Worm (Caenorhabditis elegans) whole organism, late embryonic: Measurements from ENCODE around the gene nstp-3.

Experiments
- C38D4.7 ChIP-seq: fragments of 200-800 bp; sonication (Bioruptor generic); optimal IDR thresholded peaks from 2 replicates; lab custom pipeline; 2018; ENCODE audit warnings: mild to moderate bottlenecking, missing genetic modification characterization, moderate library complexity, missing compliant biosample characterization
- F13H6.1 ChIP-seq: sonication (generic microtip); optimal IDR thresholded peaks from 2 replicates; lab custom pipeline; 2016; ENCODE audit warnings: missing genetic modification characterization, missing compliant biosample characterization
- K02D7.2 ChIP-seq: sonication (generic microtip); optimal IDR thresholded peaks from 2 replicates; lab custom pipeline; 2017; ENCODE audit warnings: mild to moderate bottlenecking, missing genetic modification characterization, missing compliant biosample characterization
- ahr-1 ChIP-seq: sonication (generic microtip); optimal IDR thresholded peaks from 2 replicates; lab custom pipeline; 2016; ENCODE audit warnings: missing genetic modification characterization, missing compliant biosample characterization
- ama-1 ChIP-seq: fragments of 150-350 bp; optimal IDR thresholded peaks from 2 replicates; lab custom pipeline; 2014
- ceh-18 ChIP-seq: sonication (generic microtip); optimal IDR thresholded peaks from 2 replicates; lab custom pipeline; 2016; ENCODE audit warnings: missing genetic modification characterization, missing compliant biosample characterization
- ceh-19 ChIP-seq: fragments of 200-800 bp; sonication (Bioruptor generic); optimal IDR thresholded peaks from 2 replicates; lab custom pipeline; 2018; ENCODE audit warnings: mild to moderate bottlenecking, missing genetic modification characterization, missing compliant biosample characterization
- ceh-2 ChIP-seq: sonication (generic microtip); optimal IDR thresholded peaks from 2 replicates; lab custom pipeline; 2016; ENCODE audit warnings: missing genotype, missing genetic modification characterization, missing compliant biosample characterization
- ceh-48 ChIP-seq: sonication (generic microtip); optimal IDR thresholded peaks from 2 replicates; lab custom pipeline; 2016; ENCODE audit warnings: missing genetic modification characterization, inconsistent platforms, missing compliant biosample characterization
- ceh-6 ChIP-seq: fragments of 200-800 bp; sonication (Bioruptor generic); optimal IDR thresholded peaks from 2 replicates; lab custom pipeline; 2018; ENCODE audit warnings: mild to moderate bottlenecking, missing genetic modification characterization, missing compliant biosample characterization
- ceh-9 ChIP-seq: sonication (generic microtip); optimal IDR thresholded peaks from 2 replicates; lab custom pipeline; 2016; ENCODE audit warnings: mild to moderate bottlenecking, missing genetic modification characterization, inconsistent platforms, missing compliant biosample characterization
- dmd-4 ChIP-seq: sonication (generic microtip); optimal IDR thresholded peaks from 2 replicates; lab custom pipeline; 2016; ENCODE audit warnings: borderline replicate concordance, missing genetic modification characterization, missing compliant biosample characterization
- dve-1 ChIP-seq: sonication (generic microtip); optimal IDR thresholded peaks from 2 replicates; lab custom pipeline; 2017; ENCODE audit warnings: antibody characterized with exemption, mild to moderate bottlenecking, missing genetic modification characterization, missing compliant biosample characterization
- ets-4 ChIP-seq: sonication (generic microtip); optimal IDR thresholded peaks from 2 replicates; lab custom pipeline; 2016; ENCODE audit warnings: missing genetic modification characterization, missing compliant biosample characterization
- fkh-10 ChIP-seq: fragments of 150-350 bp; optimal IDR thresholded peaks from 2 replicates; lab custom pipeline; 2014; ENCODE audit warnings: missing biosample characterization, missing genetic modification reagents, missing genetic modification characterization
- fkh-6 ChIP-seq: sonication (generic microtip); optimal IDR thresholded peaks from 2 replicates; lab custom pipeline; 2016; ENCODE audit warnings: missing genetic modification characterization, missing compliant biosample characterization
- gmeb-2 ChIP-seq: sonication (generic microtip); optimal IDR thresholded peaks from 2 replicates; lab custom pipeline; 2016; ENCODE audit warnings: missing genetic modification characterization, inconsistent platforms, missing compliant biosample characterization
- hlh-13 ChIP-seq: fragments of 200-800 bp; sonication (Bioruptor generic); optimal IDR thresholded peaks from 2 replicates; lab custom pipeline; 2018; ENCODE audit warnings: mild to moderate bottlenecking, missing genetic modification characterization, missing compliant biosample characterization
- hlh-15 ChIP-seq: sonication (generic microtip); optimal IDR thresholded peaks from 2 replicates; lab custom pipeline; 2016; ENCODE audit warnings: missing genetic modification characterization, missing compliant biosample characterization
- hlh-30 ChIP-seq: sonication (generic microtip); optimal IDR thresholded peaks from 2 replicates; lab custom pipeline; 2017; ENCODE audit warnings: antibody characterized with exemption, missing genetic modification characterization, missing compliant biosample characterization; ENCODE audit not compliant: insufficient read depth
- hlh-6 ChIP-seq: sonication (generic microtip); optimal IDR thresholded peaks from 2 replicates; lab custom pipeline; 2016; ENCODE audit warnings: missing genotype, missing genetic modification characterization, missing compliant biosample characterization
- lim-6 ChIP-seq: sonication (generic microtip); optimal IDR thresholded peaks from 2 replicates; lab custom pipeline; 2016; ENCODE audit warnings: missing genetic modification characterization, missing compliant biosample characterization
- lin-11 ChIP-seq: fragments of 200-800 bp; sonication (Bioruptor generic); optimal IDR thresholded peaks from 2 replicates; lab custom pipeline; 2018; ENCODE audit warnings: mild to moderate bottlenecking, missing genetic modification characterization, missing compliant biosample characterization
- mec-3 ChIP-seq: sonication (generic microtip); optimal IDR thresholded peaks from 2 replicates; lab custom pipeline; 2016; ENCODE audit warnings: borderline replicate concordance, missing genetic modification characterization, missing compliant biosample characterization
- nhr-11 ChIP-seq: fragments of 150-350 bp; optimal IDR thresholded peaks from 2 replicates; lab custom pipeline; 2014; ENCODE audit warnings: missing biosample characterization, missing genetic modification characterization
- odd-2 ChIP-seq: sonication (generic microtip); optimal IDR thresholded peaks from 2 replicates; lab custom pipeline; 2017; ENCODE audit warnings: antibody characterized with exemption, mild to moderate bottlenecking, missing genetic modification characterization, missing compliant biosample characterization
- pat-9 ChIP-seq: fragments of 200-800 bp; sonication (Bioruptor generic); optimal IDR thresholded peaks from 2 replicates; lab custom pipeline; 2018; ENCODE audit warnings: mild to moderate bottlenecking, missing genetic modification characterization, moderate library complexity, missing compliant biosample characterization
- pqm-1 ChIP-seq: sonication (generic microtip); optimal IDR thresholded peaks from 2 replicates; lab custom pipeline; 2016; ENCODE audit warnings: missing genetic modification characterization, missing compliant biosample characterization
- ref-2 ChIP-seq: sonication (generic microtip); optimal IDR thresholded peaks from 2 replicates; lab custom pipeline; 2016; ENCODE audit warnings: missing genetic modification characterization, missing compliant biosample characterization
- sdc-2 ChIP-seq: sonication (generic microtip); optimal IDR thresholded peaks from 2 replicates; lab custom pipeline; 2016; ENCODE audit warnings: missing genotype, missing genetic modification characterization, missing compliant biosample characterization
- tbx-2 ChIP-seq: sonication (generic microtip); optimal IDR thresholded peaks from 2 replicates; lab custom pipeline; 2016; ENCODE audit warnings: missing genetic modification characterization, missing compliant biosample characterization
- tbx-7 ChIP-seq: sonication (generic microtip); optimal IDR thresholded peaks from 2 replicates; lab custom pipeline; 2016; ENCODE audit warnings: missing genotype, missing genetic modification characterization, missing compliant biosample characterization
- ttx-3 ChIP-seq: sonication (generic microtip); optimal IDR thresholded peaks from 2 replicates; lab custom pipeline; 2016; ENCODE audit warnings: missing genetic modification reagents, missing genetic modification characterization, missing compliant biosample characterization
- unc-3 ChIP-seq, 2 experiments: fragments of 200-800 bp in 1 of 2; sonication (Bioruptor generic) in 1 of 2; sonication (generic microtip) in 1 of 2; conservative IDR thresholded peaks in 1 of 2; optimal IDR thresholded peaks in 1 of 2; 2 replicates each; pipeline versions ENCODE4 v1.3.6 to Lab custom; 2016 to 2022; ENCODE audit warnings: missing compliant biosample characterization in 2 of 2, missing genetic modification characterization in 2 of 2, missing genetic modification reagents in 1 of 2
- unc-42 ChIP-seq: sonication (generic microtip); optimal IDR thresholded peaks from 2 replicates; lab custom pipeline; 2016; ENCODE audit warnings: missing genotype, missing genetic modification characterization, missing compliant biosample characterization
- unc-55 ChIP-seq: sonication (generic microtip); optimal IDR thresholded peaks from 2 replicates; lab custom pipeline; 2017; ENCODE audit warnings: missing biosample characterization, missing genetic modification reagents, missing genetic modification characterization

nstp-3 gene

DNA sequence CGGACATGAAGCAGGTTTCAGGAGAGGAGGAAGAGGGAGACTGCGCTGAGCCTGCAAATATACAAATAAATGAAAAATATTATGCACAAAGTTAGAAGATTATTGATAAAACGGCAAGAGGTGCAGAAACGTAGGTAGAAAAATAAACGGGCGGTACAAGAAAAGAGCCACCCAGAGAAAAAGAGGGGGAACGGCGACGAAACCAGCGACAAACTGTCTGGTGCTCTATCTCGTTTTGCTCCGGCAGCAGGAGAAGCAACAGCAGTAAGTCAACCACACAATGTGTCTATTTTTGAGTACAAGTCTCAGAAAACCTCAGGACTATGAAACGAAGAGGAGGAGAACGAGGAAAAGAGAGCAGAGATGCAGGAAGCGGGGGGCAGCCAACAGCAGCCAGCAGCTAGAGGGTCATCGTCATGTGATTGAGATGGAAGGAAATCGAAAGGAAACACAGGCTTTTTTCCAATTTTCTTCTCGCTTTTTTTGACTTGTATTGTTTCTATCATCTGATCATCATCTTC is 47.7 kb upstream of the nstp-3 start, which contains the start of gene F26F12.3 (continued):
- TF ChIP-seq ceh-6 (GFP tag; lab: Kevin White, UChicago) (no peak), hlh-13 (GFP tag; lab: Kevin White, UChicago) (no peak), gmeb-2 (no peak), ref-2 (tag; lab: Kevin White, UChicago) (peak; percentile 5), hlh-30 (tag; lab: Kevin White, UChicago) (peak; percentile 86), ama-1 (lab: Kevin White, UChicago) (no peak), ceh-18 (tag; lab: Kevin White, UChicago) (peak; percentile 27), unc-55 (GFP tag; lab: Kevin White, UChicago) (no peak), ceh-9 (tag; lab: Kevin White, UChicago) (no peak), fkh-10 (GFP tag; lab: Kevin White, UChicago) (no peak), ceh-2 (tag; lab: Kevin White, UChicago) (no peak), dve-1 (no peak), unc-3 (GFP tag; conservative IDR thresholded peaks at IDR 0.05; lab: Robert Waterston, UW) (0 out of 2 replicates have a peak, but pooled peaks have one; percentile 43), unc-3 (tag; optimal IDR thresholded peaks at IDR 0.05; lab: Kevin White, UChicago) (peak; percentile 6), lin-11 (tag; lab: Kevin White, UChicago) (no peak), tbx-7 (tag; lab: Kevin White, UChicago) (no peak), hlh-6 (tag; lab: Kevin White, UChicago) (no peak), C38D4.7 (GFP tag; lab: Kevin White, UChicago) (no peak), dmd-4 (tag; lab: Kevin White, UChicago) (no peak), ceh-19 (GFP tag; lab: Kevin White, UChicago) (no peak), mec-3 (tag; lab: Kevin White, UChicago) (no peak), ceh-48 (tag; lab: Kevin White, UChicago) (no peak), pqm-1 (tag; lab: Kevin White, UChicago) (peak; percentile 39), tbx-2 (tag; lab: Kevin White, UChicago) (peak; percentile 39), odd-2 (tag; lab: Kevin White, UChicago) (no peak)
- TF ChIP-seq, all 69 proteins: peak for 13

DNA sequence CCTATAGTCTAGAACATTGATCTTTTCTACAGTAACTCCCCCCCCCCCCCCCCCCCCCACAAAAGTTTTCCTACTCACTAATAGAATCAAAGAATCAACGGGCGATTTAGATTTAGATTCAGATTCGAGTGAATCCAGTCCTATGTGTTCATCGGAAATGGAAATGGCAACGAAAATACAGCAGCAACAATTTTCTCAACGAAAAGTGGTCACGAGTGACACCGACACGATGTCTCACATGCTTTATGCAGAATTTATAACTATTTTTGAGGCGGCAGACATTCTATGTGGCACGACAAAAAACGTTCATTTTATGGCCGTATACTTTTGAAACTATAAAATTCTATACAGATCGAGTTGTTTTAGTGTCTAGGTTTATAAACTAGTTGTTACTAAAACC is 47.1 kb upstream of the nstp-3 start:
- TF ChIP-seq hlh-15 (no peak), gmeb-2 (no peak), F13H6.1 (no peak), ceh-6 (GFP tag; lab: Kevin White, UChicago) (no peak), nhr-11 (no peak), K02D7.2 (tag; lab: Kevin White, UChicago) (no peak)

DNA sequence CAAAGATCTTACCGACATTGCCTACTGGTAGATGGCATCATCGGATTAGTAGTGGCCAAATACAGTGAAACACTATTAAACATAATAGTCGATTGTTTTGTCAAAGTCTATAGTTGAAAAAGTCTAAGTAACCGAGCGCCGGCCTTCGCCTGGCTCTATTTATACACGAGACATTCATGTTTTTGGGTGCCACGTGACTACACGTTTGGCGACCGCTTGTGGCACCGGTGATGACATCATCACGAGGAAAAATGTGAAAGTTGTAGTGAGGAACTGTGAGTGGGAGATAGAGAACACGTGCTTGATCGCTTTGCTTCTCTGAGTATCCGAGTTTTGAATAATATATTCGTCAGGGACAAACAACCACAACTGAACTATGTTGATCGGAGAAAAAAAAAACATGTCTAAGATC is 46.3 kb upstream of the nstp-3 start:
- peak; percentile 73 for TF ChIP-seq hlh-30 (tag; lab: Kevin White, UChicago)
- TF ChIP-seq pat-9 (tag; lab: Kevin White, UChicago) = no peak

DNA sequence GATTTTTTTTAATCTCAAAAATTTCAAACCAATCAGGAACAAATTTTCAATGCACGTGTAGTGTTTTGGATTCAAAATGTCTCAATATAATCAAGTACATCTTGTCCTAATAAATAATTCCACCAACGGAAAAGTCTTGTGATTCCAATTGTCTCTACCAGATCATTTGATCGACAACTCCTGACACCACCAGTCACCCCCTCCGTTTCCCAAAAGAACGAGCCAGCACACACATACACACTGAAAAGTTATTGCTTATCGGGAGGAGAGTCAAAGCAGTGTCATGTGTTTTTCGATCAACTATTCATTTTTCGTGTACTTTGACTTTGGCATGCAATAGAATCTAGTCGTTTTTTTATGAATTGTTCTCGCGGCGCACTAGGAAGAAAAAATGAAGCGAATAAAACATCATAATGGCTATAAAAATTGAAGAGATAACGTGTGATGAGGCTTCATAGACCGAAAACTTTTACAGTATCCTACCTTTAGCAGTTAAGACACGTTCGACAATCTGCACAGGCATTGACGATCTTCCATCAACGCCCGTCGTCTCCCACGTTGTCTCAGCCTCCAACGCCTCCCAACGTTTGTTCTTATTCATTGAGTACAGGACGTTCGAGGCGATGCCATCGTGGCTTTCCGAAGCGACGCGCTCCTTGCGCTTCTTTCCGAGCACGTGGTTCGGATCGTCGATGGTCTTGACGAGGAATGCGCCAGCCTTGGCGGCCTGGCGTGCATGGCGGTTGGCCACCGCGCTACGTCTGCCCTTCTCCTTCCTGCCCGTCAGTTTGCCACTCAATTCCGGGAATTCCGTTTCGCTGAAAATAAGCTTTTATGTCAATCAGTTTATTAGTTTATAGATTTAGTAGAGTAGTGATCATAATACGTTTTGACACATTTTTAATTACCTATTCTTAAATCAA is 45.6 kb upstream of the nstp-3 start:
- no peak for TF ChIP-seq ama-1 (lab: Kevin White, UChicago)
- TF ChIP-seq fkh-6 (tag; lab: Kevin White, UChicago) = no peak
- peak; percentile 10 for TF ChIP-seq F13H6.1
- peak; percentile 53 for TF ChIP-seq hlh-30 (tag; lab: Kevin White, UChicago)
- TF ChIP-seq odd-2 (tag; lab: Kevin White, UChicago) = no peak
- no peak for TF ChIP-seq K02D7.2 (tag; lab: Kevin White, UChicago)
- TF ChIP-seq sdc-2 (tag; lab: Kevin White, UChicago) = no peak
- no peak for TF ChIP-seq ahr-1
- TF ChIP-seq ets-4 (tag; lab: Kevin White, UChicago) = no peak
- TF ChIP-seq tbx-2 (tag; lab: Kevin White, UChicago) = peak; percentile 23
- TF ChIP-seq C38D4.7 (GFP tag; lab: Kevin White, UChicago) = no peak
- peak; percentile 9 for TF ChIP-seq unc-42
- TF ChIP-seq ceh-2 (tag; lab: Kevin White, UChicago) = no peak
- no peak for TF ChIP-seq ttx-3
- no peak for TF ChIP-seq lim-6 (tag; lab: Kevin White, UChicago)
